Fruit fly (Drosophila melanogaster): Measurements from ENCODE around the gene Nepl11.

Gene Nepl11

DNA sequence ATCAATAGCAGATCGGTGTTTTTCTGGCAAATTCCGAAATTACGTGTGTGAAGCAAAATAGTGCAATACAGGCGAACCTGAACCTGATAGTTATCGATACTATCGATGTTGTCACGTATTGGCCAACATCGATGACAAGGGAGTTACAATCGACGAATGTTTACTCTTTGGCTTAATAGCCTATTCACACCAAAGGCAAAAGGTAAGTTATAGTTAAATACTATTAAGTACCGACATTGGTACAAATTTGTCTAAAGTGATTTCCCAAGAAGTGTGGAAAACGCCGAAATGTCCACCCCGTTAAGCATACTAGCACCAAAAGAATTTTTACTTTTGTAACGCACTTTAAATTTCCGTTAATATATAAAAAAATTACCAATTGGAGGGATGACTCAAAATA is 39.3 kb upstream of the Nepl11 start, which contains the start of gene CG9776 (continued):
- TF ChIP-seq ssp (GFP tag; IDR thresholded peaks at IDR 0.05) (peak; percentile 99), lab (GFP tag; optimal IDR thresholded peaks at IDR 0.05) (no peak), CG14667 (GFP tag; IDR thresholded peaks at IDR 0.05) (no peak), CG8089 (GFP tag; optimal IDR thresholded peaks at IDR 0.05) (peak; percentile 6), gfzf (GFP tag; optimal IDR thresholded peaks at IDR 0.05) (peak; percentile 44), Nf-YA (GFP tag; IDR thresholded peaks at IDR 0.05) (no peak), CG1792 (GFP tag; optimal IDR thresholded peaks at IDR 0.05) (peak; percentile 24), Blimp-1 (GFP tag; optimal IDR thresholded peaks at IDR 0.05) (no peak), CG8478 (optimal IDR thresholded peaks at IDR 0.05) (no peak), Poxn (GFP tag; IDR thresholded peaks at IDR 0.05) (no peak), CG42726 (GFP tag; IDR thresholded peaks at IDR 0.05; ENCODE audit: partially characterized antibody) (peak; percentile 97), bsh (GFP tag; optimal IDR thresholded peaks at IDR 0.05) (no peak), zen (tag; optimal IDR thresholded peaks at IDR 0.05) (peak; percentile 76), HLH4C (GFP tag; IDR thresholded peaks at IDR 0.05; ENCODE audit: partially characterized antibody) (peak; percentile 97), Sry-δ (GFP tag; optimal IDR thresholded peaks at IDR 0.05) (peak; percentile 89), CG17328 (GFP tag; IDR thresholded peaks at IDR 0.05) (peak; percentile 38; the same call in 1 of the 2 replicates), ase (GFP tag; IDR thresholded peaks at IDR 0.05) (no peak), CTCF (GFP tag; optimal IDR thresholded peaks at IDR 0.05) (no peak), gro (GFP tag; optimal IDR thresholded peaks at IDR 0.05) (peak; percentile 67), sob (GFP tag; IDR thresholded peaks at IDR 0.05) (peak; percentile 72), CG7786 (GFP tag; optimal IDR thresholded peaks at IDR 0.05) (peak; percentile 58), Dad (GFP tag; optimal IDR thresholded peaks at IDR 0.05) (peak; percentile 52), lmd (GFP tag; IDR thresholded peaks at IDR 0.05) (peak; percentile 53; the same call in 1 of the 2 replicates), CG15073 (GFP tag; optimal IDR thresholded peaks at IDR 0.05) (peak; percentile 5), tap (tag; optimal IDR thresholded peaks at IDR 0.05) (no peak), E2f1 (GFP tag; IDR thresholded peaks at IDR 0.05) (peak; percentile 45; the same call in 1 of the 2 replicates), CG7271 (tag; optimal IDR thresholded peaks at IDR 0.05) (peak; percentile 50), CG5180 (GFP tag; optimal IDR thresholded peaks at IDR 0.05) (no peak), CG1603 (tag; optimal IDR thresholded peaks at IDR 0.05) (peak; percentile 95), CG7372 (GFP tag; IDR thresholded peaks at IDR 0.05) (peak; percentile 32; the same call in 1 of the 2 replicates), CG12942 (GFP tag; optimal IDR thresholded peaks at IDR 0.05) (peak; percentile 56), CG1233 (GFP tag; optimal IDR thresholded peaks at IDR 0.05) (peak; percentile 37), Mes4 (GFP tag; optimal IDR thresholded peaks at IDR 0.05) (no peak), H15 (GFP tag; IDR thresholded peaks at IDR 0.05) (0 out of 3 replicates have a peak, but pooled peaks have one; percentile 13), Oli (tag; optimal IDR thresholded peaks at IDR 0.05) (no peak), jigr1 (GFP tag; IDR thresholded peaks at IDR 0.05) (no peak), croc (GFP tag; conservative IDR thresholded peaks at IDR 0.05) (0 out of 3 replicates have a peak, but pooled peaks have one; percentile 17), danr (GFP tag; IDR thresholded peaks at IDR 0.05) (no peak), CG17361 (GFP tag; IDR thresholded peaks at IDR 0.05) (no peak; the same call in 1 of the 3 replicates), Abd-B (GFP tag; optimal IDR thresholded peaks at IDR 0.05) (no peak), Hr51 (GFP tag; optimal IDR thresholded peaks at IDR 0.05) (peak in 1 of 2 experiments; percentile 5), prd (optimal IDR thresholded peaks at IDR 0.05) (no peak), prd (GFP tag; IDR thresholded peaks at IDR 0.05) (peak; percentile 54; the same call in 2 of the 3 replicates), CG6683 (GFP tag; optimal IDR thresholded peaks at IDR 0.05) (no peak), ken (GFP tag; IDR thresholded peaks at IDR 0.05) (peak; percentile 53; the same call in 2 of the 3 replicates), CG33557 (GFP tag; optimal IDR thresholded peaks at IDR 0.05) (peak; percentile 25), cwo (GFP tag; optimal IDR thresholded peaks at IDR 0.05) (no peak), Nf-YC (tag; optimal IDR thresholded peaks at IDR 0.05) (no peak), zf30C (GFP tag; optimal IDR thresholded peaks at IDR 0.05) (no peak), Sry-β (GFP tag; optimal IDR thresholded peaks at IDR 0.05) (peak; percentile 24), CG11398 (GFP tag; optimal IDR thresholded peaks at IDR 0.05) (no peak), Atf3 (GFP tag; optimal IDR thresholded peaks at IDR 0.05) (peak; percentile 60)

Data from whole organism, embryonic.